Worm (Caenorhabditis elegans): ENCODE measurements around the gene ZC395.5.

The ZC395.5 gene

DNA sequence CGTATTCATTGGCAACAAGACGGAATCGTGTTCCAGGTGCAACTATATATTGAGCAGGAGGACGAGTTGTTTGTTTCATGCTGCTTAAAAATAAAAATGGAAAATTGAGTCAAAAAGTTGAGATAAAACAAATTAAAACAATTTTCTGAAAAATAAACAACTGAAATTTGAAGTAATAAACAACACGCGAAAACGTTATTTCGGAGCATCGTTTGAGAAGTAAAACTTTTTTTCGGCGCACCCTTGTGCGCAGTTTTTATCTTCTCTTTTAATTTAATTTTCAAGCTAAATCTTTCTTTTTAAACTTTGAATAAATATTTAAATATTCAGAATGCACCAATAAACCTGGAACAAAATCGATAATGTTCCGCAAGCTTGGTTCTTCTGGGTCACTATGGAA is 13.5 kb upstream of the ZC395.5 start, which contains the start of the genes sumv-1 and gop-1:
Gene sumv-1 (minus strand): TSS at position 80 of the 400 bp plus-strand sequence.
Gene gop-1 (plus strand): TSS at position 331 of the 400 bp plus-strand sequence.
- TF ChIP-seq daf-12 (tag; optimal IDR thresholded peaks at IDR 0.05) (no peak), T20F7.1 (GFP tag; optimal IDR thresholded peaks at IDR 0.05) (peak; percentile 88)

DNA sequence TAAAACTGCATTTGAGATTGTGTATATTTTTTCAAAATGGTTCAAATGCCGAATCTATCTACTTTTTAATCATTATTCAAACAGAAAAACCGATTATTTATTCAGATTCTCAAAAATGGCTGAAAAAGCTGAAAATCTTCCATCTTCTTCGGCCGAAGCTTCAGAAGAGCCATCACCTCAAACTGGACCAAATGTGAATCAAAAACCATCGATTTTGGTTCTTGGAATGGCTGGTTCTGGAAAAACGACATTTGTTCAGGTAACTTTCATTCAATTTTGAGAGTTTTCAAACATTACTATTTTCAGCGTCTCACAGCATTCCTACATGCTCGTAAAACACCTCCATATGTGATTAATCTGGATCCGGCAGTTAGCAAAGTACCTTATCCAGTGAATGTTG is 8.7 kb upstream of the ZC395.5 start, which contains the start of gene gop-2:
Gene gop-2 (plus strand): TSS at position 106 of the 400 bp plus-strand sequence.
- TF ChIP-seq ceh-44 (GFP tag; IDR thresholded peaks at IDR 0.05) (no peak), daf-16 (GFP tag; optimal IDR thresholded peaks at IDR 0.05) (no peak), daf-16 (tag; optimal IDR thresholded peaks at IDR 0.05) (no peak), daf-19 (GFP tag; conservative IDR thresholded peaks at IDR 0.05) (no peak), cey-2 (tag; optimal IDR thresholded peaks at IDR 0.05; ENCODE audit: borderline replicate concordance, insufficient read depth) (no peak), ama-1 (optimal IDR thresholded peaks at IDR 0.05) (peak; percentile 24), unc-62 (GFP tag; optimal IDR thresholded peaks at IDR 0.05 in 1 of 2) (peak in 1 of 2 experiments; percentile 92), unc-62 (tag; optimal IDR thresholded peaks at IDR 0.05) (no peak), vab-7 (GFP tag; IDR thresholded peaks at IDR 0.05) (no peak), pha-4 (GFP tag; IDR thresholded peaks at IDR 0.05) (no peak), pha-4 (tag; optimal IDR thresholded peaks at IDR 0.05) (no peak), F10B5.3 (tag; optimal IDR thresholded peaks at IDR 0.05) (no peak), Y48G9A.11 (GFP tag; IDR thresholded peaks at IDR 0.05) (no peak)

DNA sequence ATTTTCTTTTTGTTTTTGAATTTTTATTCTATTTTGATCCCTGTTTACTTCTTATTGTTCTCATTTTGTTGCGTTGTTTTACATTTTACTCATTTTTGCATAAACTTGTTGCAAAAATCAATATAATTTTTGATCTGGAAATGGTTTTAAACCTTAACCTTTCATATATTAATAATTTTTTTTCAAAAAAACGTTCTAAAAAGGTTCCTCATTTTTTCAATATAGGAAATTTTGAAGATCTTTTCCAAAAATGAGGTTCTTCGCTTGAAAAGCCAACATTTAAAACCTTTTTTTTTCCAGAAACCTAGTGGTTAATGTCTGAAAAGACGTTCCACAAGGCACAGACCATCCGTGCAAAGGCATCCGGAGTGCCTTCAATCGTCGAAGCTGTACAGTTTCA is 7.3 kb upstream of the ZC395.5 start, which contains the start of gene gop-3:
Gene gop-3 (plus strand): TSS at position 301 of the 400 bp plus-strand sequence.
- TF ChIP-seq ceh-44 (GFP tag; IDR thresholded peaks at IDR 0.05) (no peak), ces-1 (GFP tag; optimal IDR thresholded peaks at IDR 0.05) (no peak), ztf-7 (tag; optimal IDR thresholded peaks at IDR 0.05) (no peak), cey-2 (tag; optimal IDR thresholded peaks at IDR 0.05; ENCODE audit: borderline replicate concordance, insufficient read depth) (no peak), nhr-10 (tag; optimal IDR thresholded peaks at IDR 0.05) (no peak), hmg-1.1 (GFP tag; IDR thresholded peaks at IDR 0.05) (no peak)

DNA sequence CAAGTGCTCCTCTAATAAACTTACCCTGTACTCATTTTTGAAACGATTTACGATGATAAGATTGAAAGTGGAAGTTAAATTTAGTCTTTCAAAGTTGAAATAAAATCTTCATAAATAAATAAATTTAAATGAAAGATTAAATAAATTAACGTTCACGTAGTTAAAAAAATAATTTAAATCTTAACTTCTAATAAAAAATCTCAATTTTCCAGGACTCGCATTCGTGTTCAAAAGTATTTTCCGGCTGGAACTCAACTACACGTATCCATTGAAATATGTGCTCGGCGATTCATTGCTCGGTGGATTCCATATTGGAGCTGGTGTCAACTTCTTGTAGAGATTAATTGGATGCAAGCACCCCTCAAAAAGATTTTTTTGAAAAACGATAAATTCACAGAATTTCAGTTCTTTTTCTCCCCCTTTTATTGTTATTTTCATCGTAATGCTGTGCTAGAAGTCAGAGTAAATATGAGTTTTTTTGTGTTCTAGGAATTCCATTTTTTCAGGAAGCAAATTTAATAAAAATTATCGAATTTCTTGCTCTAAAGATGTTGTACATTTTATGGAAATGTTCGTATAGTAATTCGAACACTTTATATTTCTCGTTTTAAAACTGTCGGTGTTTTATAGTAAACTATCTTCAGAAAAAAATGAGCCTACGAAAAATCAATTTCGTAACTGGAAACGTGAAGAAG is 4.2 kb upstream of the ZC395.5 start, which contains the start of the genes C34E10.9 and hap-1:
Gene C34E10.9 (minus strand): TSS at position 101 of the 695 bp plus-strand sequence.
Gene hap-1 (plus strand): TSS at position 645 of the 695 bp plus-strand sequence.
- TF ChIP-seq ceh-28 (tag; optimal IDR thresholded peaks at IDR 0.05) (no peak), nhr-41 (GFP tag; IDR thresholded peaks at IDR 0.05) (no peak), ceh-82 (tag; optimal IDR thresholded peaks at IDR 0.05) (no peak), ZK546.5 (tag; optimal IDR thresholded peaks at IDR 0.05) (no peak), nhr-111 (GFP tag; optimal IDR thresholded peaks at IDR 0.05) (no peak), nhr-77 (tag; optimal IDR thresholded peaks at IDR 0.05) (no peak), hlh-11 (tag; optimal IDR thresholded peaks at IDR 0.05) (no peak), egl-43 (GFP tag; IDR thresholded peaks at IDR 0.05) (no peak), nhr-76 (tag; optimal IDR thresholded peaks at IDR 0.05) (no peak), zfp-3 (GFP tag; conservative IDR thresholded peaks at IDR 0.05) (no peak), mdt-29 (GFP tag; IDR thresholded peaks at IDR 0.05) (no peak), snpc-1.2 (GFP tag; IDR thresholded peaks at IDR 0.05) (no peak), vab-7 (GFP tag; IDR thresholded peaks at IDR 0.05) (no peak), daf-8 (GFP tag; IDR thresholded peaks at IDR 0.05) (no peak), ceh-62 (tag; optimal IDR thresholded peaks at IDR 0.05) (no peak), dmd-6 (GFP tag; IDR thresholded peaks at IDR 0.05) (no peak), arid-1 (GFP tag; conservative IDR thresholded peaks at IDR 0.05) (no peak), T26A8.4 (GFP tag; IDR thresholded peaks at IDR 0.05) (no peak), ctbp-1 (GFP tag; IDR thresholded peaks at IDR 0.05) (no peak), spr-3 (GFP tag; optimal IDR thresholded peaks at IDR 0.05) (no peak)

Data from whole organism, L4 larva.